Worm (Caenorhabditis elegans) whole organism, L4 larva: ENCODE measurements around the gene C06H5.12.
A peak's percentile ranks its signal among the peaks of the same experiment; 100 is the strongest.
"Not testable (repeated sequence)": the region's sequence is repeated elsewhere in the genome, so short reads cannot be mapped to it uniquely, and the experiment has no call there.

Experiments used
- D1046.2 ChIP-seq: fragments of 200-800 bp; sonication (Bioruptor generic); IDR thresholded peaks from 2 replicates; pipeline ENCODE4 v1.3.6; 2022; ENCODE audit warnings: missing genetic modification characterization, missing compliant biosample characterization
- F26F4.8 ChIP-seq: fragments of 200-800 bp; sonication (Bioruptor generic); conservative IDR thresholded peaks from 2 replicates; pipeline ENCODE4 v1.3.6; 2022; ENCODE audit warnings: missing genetic modification characterization, missing compliant biosample characterization
- T20F7.1 ChIP-seq: fragments of 200-800 bp; sonication (Bioruptor generic); optimal IDR thresholded peaks from 2 replicates; lab custom pipeline; 2018; ENCODE audit warnings: mild to moderate bottlenecking, missing genetic modification characterization, missing compliant biosample characterization
- T26A8.4 ChIP-seq: fragments of 200-800 bp; sonication (Bioruptor generic); IDR thresholded peaks from 2 replicates; pipeline ENCODE4 v1.3.6; 2022; ENCODE audit warnings: missing genetic modification characterization, missing compliant biosample characterization
- Y48G9A.11 ChIP-seq: fragments of 200-800 bp; sonication (Bioruptor generic); IDR thresholded peaks from 2 replicates; pipeline ENCODE4 v1.3.6; 2022; ENCODE audit warnings: missing genetic modification reagents, missing genetic modification characterization, missing compliant biosample characterization
- Y75B8A.6 ChIP-seq: fragments of 200-800 bp; sonication (Bioruptor generic); IDR thresholded peaks from 2 replicates; pipeline ENCODE4 v1.3.6; 2022; ENCODE audit warnings: missing genetic modification reagents, missing genetic modification characterization, missing compliant biosample characterization
- ZK546.5 ChIP-seq, 2 experiments: sonication (generic microtip); optimal IDR thresholded peaks; 2 replicates each; lab custom pipeline; 2017; ENCODE audit warnings: missing biosample characterization in 2 of 2, missing genetic modification characterization in 2 of 2
- ceh-32 ChIP-seq: sonication (generic microtip); optimal IDR thresholded peaks from 2 replicates; lab custom pipeline; 2016; ENCODE audit warnings: mild to moderate bottlenecking, missing genetic modification characterization, missing compliant biosample characterization; ENCODE audit not compliant: poor library complexity
- ceh-44 ChIP-seq: fragments of 200-800 bp; sonication (Bioruptor generic); IDR thresholded peaks from 2 replicates; pipeline ENCODE4 v1.3.6; 2022; ENCODE audit warnings: missing genetic modification reagents, missing genetic modification characterization, missing compliant biosample characterization
- ceh-62 ChIP-seq: sonication (generic microtip); optimal IDR thresholded peaks from 2 replicates; lab custom pipeline; 2017; ENCODE audit warnings: missing biosample characterization, missing genetic modification characterization
- ceh-82 ChIP-seq: sonication (generic microtip); optimal IDR thresholded peaks from 2 replicates; lab custom pipeline; 2017; ENCODE audit warnings: missing biosample characterization, missing genetic modification characterization
- daf-12 ChIP-seq: fragments of 150-350 bp; optimal IDR thresholded peaks from 2 replicates; lab custom pipeline; 2014; ENCODE audit warnings: missing biosample characterization, missing genetic modification reagents, missing genetic modification characterization
- daf-16 ChIP-seq, 3 experiments: sonication (generic microtip); optimal IDR thresholded peaks; 2 replicates each; lab custom pipeline; 2016 to 2017; ENCODE audit warnings: missing genetic modification characterization in 3 of 3, missing genetic modification reagents in 3 of 3, mild to moderate bottlenecking in 2 of 3, missing compliant biosample characterization in 2 of 3, missing biosample characterization in 1 of 3, moderate library complexity in 1 of 3
- dmd-6 ChIP-seq: fragments of 200-800 bp; sonication (Bioruptor generic); IDR thresholded peaks from 2 replicates; pipeline ENCODE4 v1.3.6; 2022; ENCODE audit warnings: missing genetic modification reagents, missing genetic modification characterization, missing compliant biosample characterization
- dmd-8 ChIP-seq: fragments of 200-800 bp; sonication (Bioruptor generic); IDR thresholded peaks from 2 replicates; pipeline ENCODE4 v1.3.6; 2022; ENCODE audit warnings: missing genetic modification characterization, missing compliant biosample characterization
- dpl-1 ChIP-seq: fragments of 150-350 bp; optimal IDR thresholded peaks from 2 replicates; lab custom pipeline; 2014; ENCODE audit warnings: missing biosample characterization, missing genetic modification reagents, missing genetic modification characterization
- duxl-1 ChIP-seq: sonication (generic microtip); optimal IDR thresholded peaks from 2 replicates; lab custom pipeline; 2016; ENCODE audit warnings: mild to moderate bottlenecking, missing genetic modification characterization, moderate library complexity, missing compliant biosample characterization; ENCODE audit not compliant: poor library complexity
- hif-1 ChIP-seq, 2 experiments: sonication (generic microtip); optimal IDR thresholded peaks; 2 replicates each; lab custom pipeline; 2016 to 2017; ENCODE audit warnings: missing compliant biosample characterization in 2 of 2, missing genetic modification characterization in 2 of 2, missing genetic modification reagents in 2 of 2, missing genotype in 2 of 2, mild to moderate bottlenecking in 1 of 2
- hmg-1.1 ChIP-seq: fragments of 200-800 bp; sonication (Bioruptor generic); IDR thresholded peaks from 2 replicates; pipeline ENCODE4 v1.3.6; 2022; ENCODE audit warnings: missing genetic modification reagents, missing genetic modification characterization, missing compliant biosample characterization
- lin-15B ChIP-seq: fragments of 150-350 bp; sonication (generic microtip); optimal IDR thresholded peaks from 3 replicates; lab custom pipeline; 2014; ENCODE audit warnings: missing biosample characterization, missing genetic modification characterization
- lin-29 ChIP-seq: fragments of 200-800 bp; sonication (Bioruptor generic); IDR thresholded peaks from 2 replicates; pipeline ENCODE4 v1.3.6; 2022; ENCODE audit warnings: missing genetic modification reagents, missing genetic modification characterization, missing compliant biosample characterization
- lin-38 ChIP-seq: fragments of 200-800 bp; sonication (Bioruptor generic); IDR thresholded peaks from 2 replicates; pipeline ENCODE4 v1.3.6; 2022; ENCODE audit warnings: missing genetic modification reagents, missing genetic modification characterization, missing compliant biosample characterization
- lin-39 ChIP-seq: fragments of 150-350 bp; optimal IDR thresholded peaks from 2 replicates; lab custom pipeline; 2014; ENCODE audit warnings: missing biosample characterization, missing genetic modification reagents, missing genetic modification characterization
- lir-3 ChIP-seq: sonication (generic microtip); optimal IDR thresholded peaks from 2 replicates; lab custom pipeline; 2016; ENCODE audit warnings: mild to moderate bottlenecking, missing genetic modification characterization, missing compliant biosample characterization
- lsy-2 ChIP-seq, 2 experiments: fragments of 150-350 bp in 1 of 2; sonication (generic microtip) in 1 of 2; optimal IDR thresholded peaks; 2 replicates each; lab custom pipeline; 2014 to 2017; ENCODE audit warnings: missing biosample characterization in 2 of 2, missing genetic modification characterization in 2 of 2
- madf-5 ChIP-seq, 2 experiments: fragments of 200-800 bp; sonication (Bioruptor generic); IDR thresholded peaks; 2 replicates each; pipeline ENCODE4 v1.3.6; 2022; ENCODE audit warnings: missing compliant biosample characterization in 2 of 2, missing genetic modification characterization in 2 of 2
- madf-9 ChIP-seq: fragments of 200-800 bp; sonication (Bioruptor generic); conservative IDR thresholded peaks from 2 replicates; pipeline ENCODE4 v1.3.6; 2022; ENCODE audit warnings: missing genetic modification reagents, missing genetic modification characterization, missing compliant biosample characterization
- mdl-1 ChIP-seq, 2 experiments: fragments of 150-350 bp in 1 of 2; sonication (generic microtip) in 1 of 2; optimal IDR thresholded peaks; 2 replicates each; lab custom pipeline; 2014 to 2017; ENCODE audit warnings: missing biosample characterization in 2 of 2, missing genetic modification characterization in 2 of 2
- mep-1 ChIP-seq: fragments of 150-350 bp; sonication (generic microtip); optimal IDR thresholded peaks from 3 replicates; lab custom pipeline; 2014; ENCODE audit warnings: missing biosample characterization, missing genetic modification characterization
- mxl-3 ChIP-seq: fragments of 200-800 bp; sonication (Bioruptor generic); optimal IDR thresholded peaks from 2 replicates; lab custom pipeline; 2018; ENCODE audit warnings: mild to moderate bottlenecking, missing genetic modification characterization, missing compliant biosample characterization
- nhr-10 ChIP-seq: fragments of 150-350 bp; optimal IDR thresholded peaks from 2 replicates; lab custom pipeline; 2014; ENCODE audit warnings: missing biosample characterization, missing genetic modification characterization
- nhr-102 ChIP-seq: sonication (generic microtip); optimal IDR thresholded peaks from 2 replicates; lab custom pipeline; 2016; ENCODE audit warnings: mild to moderate bottlenecking, missing genetic modification characterization, moderate library complexity, missing compliant biosample characterization
- nhr-11 ChIP-seq: fragments of 150-350 bp; optimal IDR thresholded peaks from 2 replicates; lab custom pipeline; 2014; ENCODE audit warnings: missing biosample characterization, missing genetic modification characterization
- nhr-42 ChIP-seq: fragments of 200-800 bp; sonication (Bioruptor generic); IDR thresholded peaks from 2 replicates; pipeline ENCODE4 v1.3.6; 2022; ENCODE audit warnings: missing genetic modification characterization, missing compliant biosample characterization
- nhr-6 ChIP-seq: fragments of 150-350 bp; optimal IDR thresholded peaks from 2 replicates; lab custom pipeline; 2014; ENCODE audit warnings: missing biosample characterization, missing genetic modification characterization
- pha-4 ChIP-seq, 2 experiments: fragments of 150-350 bp in 1 of 2; fragments of 200-800 bp in 1 of 2; sonication (Bioruptor generic) in 1 of 2; IDR thresholded peaks in 1 of 2; optimal IDR thresholded peaks in 1 of 2; 2 replicates each; pipeline versions ENCODE4 v1.3.6 to Lab custom; 2014 to 2022; ENCODE audit warnings: missing genetic modification characterization in 2 of 2, missing genetic modification reagents in 2 of 2, missing biosample characterization in 1 of 2, missing compliant biosample characterization in 1 of 2
- rbr-2 ChIP-seq: sonication (generic microtip); optimal IDR thresholded peaks from 2 replicates; lab custom pipeline; 2016; ENCODE audit warnings: missing genotype, missing genetic modification characterization, missing compliant biosample characterization
- set-16 ChIP-seq: fragments of 200-800 bp; sonication (Bioruptor generic); IDR thresholded peaks from 2 replicates; pipeline ENCODE4 v1.3.6; 2022; ENCODE audit warnings: missing genetic modification reagents, missing genetic modification characterization, missing compliant biosample characterization
- snpc-1.2 ChIP-seq: fragments of 200-800 bp; sonication (Bioruptor generic); IDR thresholded peaks from 2 replicates; pipeline ENCODE4 v1.3.6; 2022; ENCODE audit warnings: missing genetic modification reagents, missing genetic modification characterization, missing compliant biosample characterization
- spr-1 ChIP-seq: sonication (generic microtip); optimal IDR thresholded peaks from 2 replicates; lab custom pipeline; 2016; ENCODE audit warnings: mild to moderate bottlenecking, missing genetic modification characterization, missing compliant biosample characterization
- tra-1 ChIP-seq: fragments of 200-800 bp; sonication (Bioruptor generic); IDR thresholded peaks from 2 replicates; pipeline ENCODE4 v1.3.6; 2022; ENCODE audit warnings: missing genetic modification reagents, missing genetic modification characterization, missing compliant biosample characterization
- unc-39 ChIP-seq: sonication (generic microtip); optimal IDR thresholded peaks from 2 replicates; lab custom pipeline; 2017; ENCODE audit warnings: missing biosample characterization, missing genetic modification characterization
- zag-1 ChIP-seq: fragments of 150-350 bp; optimal IDR thresholded peaks from 2 replicates; lab custom pipeline; 2014; ENCODE audit warnings: missing biosample characterization, missing genetic modification characterization
- ztf-7 ChIP-seq: fragments of 150-350 bp; optimal IDR thresholded peaks from 2 replicates; lab custom pipeline; 2014; ENCODE audit warnings: missing biosample characterization, missing genetic modification characterization

C06H5.12 gene

DNA sequence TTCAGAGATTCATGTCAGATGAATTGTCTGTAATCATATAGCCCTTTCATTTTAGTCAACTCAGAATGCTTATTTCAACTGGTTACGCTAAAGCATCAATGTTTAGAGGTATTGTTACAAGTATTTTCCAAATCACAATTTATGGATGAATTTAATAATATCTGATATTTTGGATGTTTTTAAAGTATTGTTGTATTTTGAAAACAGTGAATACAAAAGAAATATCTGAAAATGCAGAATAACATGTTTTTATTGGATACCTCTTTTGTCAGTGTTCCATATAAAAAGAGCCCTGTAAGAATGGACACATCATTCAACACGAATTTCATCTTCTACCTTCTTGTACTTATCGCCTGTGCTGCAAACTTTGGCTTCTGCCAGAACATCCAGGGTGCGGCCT is at the start of gene C06H5.12:
Gene C06H5.12 (plus strand): TSS at position 301 of the 400 bp plus-strand sequence.
- TF ChIP-seq nhr-10 (tag; lab: Kevin White, UChicago); nhr-42 (GFP tag; lab: Robert Waterston, UW); dmd-8 (GFP tag; lab: Robert Waterston, UW): not testable (repeated sequence)

DNA sequence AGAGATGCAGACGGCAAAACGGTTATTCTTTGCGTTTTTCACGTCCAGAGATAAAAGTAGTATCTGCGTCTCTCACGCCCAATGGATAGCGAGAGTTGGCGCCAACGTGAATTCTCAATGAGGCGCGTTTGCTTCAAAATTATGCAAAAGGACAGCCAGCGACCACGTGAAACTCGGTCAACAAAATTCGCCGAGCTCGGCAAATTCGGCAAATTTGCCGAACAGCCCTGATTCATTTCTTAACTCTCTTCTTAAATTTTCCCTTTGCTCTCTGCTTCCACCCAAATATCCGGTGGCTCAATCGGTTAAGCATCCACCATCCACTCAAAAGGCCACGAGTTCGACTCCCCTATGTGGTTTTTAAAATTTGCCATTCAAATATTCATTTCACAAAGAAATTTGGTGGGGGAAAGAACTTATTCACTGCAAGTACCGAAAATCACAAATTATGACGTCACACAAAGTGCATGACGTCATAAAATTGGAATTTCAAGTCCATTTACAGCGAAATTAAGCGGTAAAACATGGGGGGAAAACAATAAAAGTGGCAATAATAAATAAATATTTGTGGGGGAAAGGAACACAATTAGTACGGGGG is 49.1 kb upstream of the C06H5.12 start:
- TF ChIP-seq spr-1 (tag; lab: Kevin White, UChicago): no peak
- no peak for TF ChIP-seq daf-16 (GFP tag; optimal IDR thresholded peaks at IDR 0.05; lab: Kevin White, UChicago)
- no peak for TF ChIP-seq daf-16 (tag; optimal IDR thresholded peaks at IDR 0.05; lab: Kevin White, UChicago)
- no peak for TF ChIP-seq nhr-6 (tag; lab: Kevin White, UChicago)
- no peak for TF ChIP-seq dmd-6 (GFP tag; lab: Robert Waterston, UW)
- no peak for TF ChIP-seq dpl-1
- TF ChIP-seq pha-4 (GFP tag; IDR thresholded peaks at IDR 0.05; lab: Robert Waterston, UW): no peak
- no peak for TF ChIP-seq pha-4 (tag; optimal IDR thresholded peaks at IDR 0.05; lab: Kevin White, UChicago)
- no peak for TF ChIP-seq lin-15B (tag; lab: Kevin White, UChicago)
- no peak for TF ChIP-seq madf-5 (GFP tag; IDR thresholded peaks at IDR 0.05; lab: Robert Waterston, UW)
- no peak for TF ChIP-seq hmg-1.1 (GFP tag; lab: Robert Waterston, UW)
- TF ChIP-seq D1046.2 (GFP tag; lab: Robert Waterston, UW): no peak
- no peak for TF ChIP-seq T20F7.1
- no peak for TF ChIP-seq daf-12 (tag; lab: Kevin White, UChicago)
- TF ChIP-seq ceh-62: no peak
- TF ChIP-seq set-16 (GFP tag; lab: Robert Waterston, UW): no peak

DNA sequence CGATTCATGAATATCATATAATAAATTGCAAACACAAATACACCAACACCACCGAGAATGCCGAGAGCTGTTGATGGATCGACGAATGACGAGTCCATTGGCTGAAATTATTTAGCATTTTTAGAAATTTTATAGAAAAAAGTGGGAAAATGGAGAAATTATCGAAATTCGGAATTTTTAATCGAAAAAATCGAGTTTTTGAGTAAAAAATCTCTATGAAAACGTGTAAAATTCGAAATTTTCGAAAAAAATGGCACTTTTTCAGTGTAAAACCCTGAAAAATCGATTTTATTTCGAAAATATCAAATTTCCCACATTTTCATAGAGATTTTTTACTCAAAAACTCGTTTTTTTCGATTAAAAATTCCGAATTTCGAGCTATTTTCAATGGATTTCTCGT is 38.7 kb upstream of the C06H5.12 start, which contains the start of gene tcc-1:
Gene tcc-1 (minus strand): TSS at position 101 of the 400 bp plus-strand sequence.
- no peak for TF ChIP-seq mxl-3 (GFP tag; lab: Kevin White, UChicago)
- no peak for TF ChIP-seq Y48G9A.11 (GFP tag; lab: Robert Waterston, UW)
- TF ChIP-seq lin-29 (GFP tag; lab: Robert Waterston, UW): no peak
- TF ChIP-seq zag-1 (tag; lab: Kevin White, UChicago): no peak
- TF ChIP-seq T26A8.4 (GFP tag; lab: Robert Waterston, UW): no peak
- no peak for TF ChIP-seq lsy-2 (tag; optimal IDR thresholded peaks at IDR 0.05; lab: Kevin White, UChicago)
- TF ChIP-seq ceh-82 (tag; lab: Kevin White, UChicago): no peak
- TF ChIP-seq dmd-8 (GFP tag; lab: Robert Waterston, UW): no peak
- TF ChIP-seq madf-9: no peak
- TF ChIP-seq ceh-44 (GFP tag; lab: Robert Waterston, UW): no peak
- TF ChIP-seq F26F4.8 (GFP tag; lab: Robert Waterston, UW): no peak
- no peak for TF ChIP-seq nhr-102 (tag; lab: Kevin White, UChicago)
- no peak for TF ChIP-seq Y75B8A.6
- TF ChIP-seq rbr-2: no peak

DNA sequence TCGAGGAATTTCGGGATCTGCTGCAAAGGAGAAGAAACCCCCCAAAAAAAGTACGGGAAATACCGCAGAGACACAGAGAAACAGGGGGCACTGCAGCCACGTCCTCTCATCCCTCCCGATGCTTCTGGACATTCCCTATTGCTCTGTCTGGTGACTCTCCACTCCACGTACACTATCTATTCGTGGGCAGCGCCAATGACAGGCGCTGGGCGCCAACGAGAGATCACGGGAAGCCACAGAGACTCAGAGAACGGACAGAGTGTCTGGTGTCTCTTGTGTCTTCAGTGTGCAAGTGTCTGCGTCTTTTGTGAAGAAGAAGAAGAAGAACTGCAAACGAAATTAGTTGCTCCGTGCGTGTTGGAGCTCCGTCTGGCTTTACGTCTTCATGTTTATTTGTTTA is 36.7 kb upstream of the C06H5.12 start:
- TF ChIP-seq hif-1 (tag; optimal IDR thresholded peaks at IDR 0.05; lab: Kevin White, UChicago) (peak; percentile 49 to 93), lin-39 (tag; lab: Kevin White, UChicago) (no peak), mdl-1 (tag; optimal IDR thresholded peaks at IDR 0.05; lab: Kevin White, UChicago) (peak; percentile 79 to 88), lir-3 (peak; percentile 20), ZK546.5 (tag; optimal IDR thresholded peaks at IDR 0.05; lab: Kevin White, UChicago) (no peak), mep-1 (tag; lab: Kevin White, UChicago) (peak; percentile 89), nhr-102 (tag; lab: Kevin White, UChicago) (peak; percentile 67), duxl-1 (tag; lab: Kevin White, UChicago) (peak; percentile 83), lin-38 (GFP tag; lab: Robert Waterston, UW) (peak; percentile 82), daf-16 (GFP tag; optimal IDR thresholded peaks at IDR 0.05; lab: Kevin White, UChicago) (peak; percentile 9 to 47), daf-16 (tag; optimal IDR thresholded peaks at IDR 0.05; lab: Kevin White, UChicago) (peak; percentile 66), hmg-1.1 (GFP tag; lab: Robert Waterston, UW) (peak; percentile 97), ztf-7 (peak; percentile 52), spr-1 (tag; lab: Kevin White, UChicago) (peak; percentile 73), tra-1 (GFP tag; lab: Robert Waterston, UW) (peak; percentile 33; the same call in 1 of the 2 replicates), daf-12 (tag; lab: Kevin White, UChicago) (no peak), nhr-11 (tag; lab: Kevin White, UChicago) (peak; percentile 88), unc-39 (tag; lab: Kevin White, UChicago) (no peak), ceh-32 (no peak), snpc-1.2 (GFP tag; lab: Robert Waterston, UW) (no peak; the same call in 1 of the 2 replicates)
